Worm (Caenorhabditis elegans): Measurements from ENCODE around the gene marb-1.

Gene marb-1

DNA sequence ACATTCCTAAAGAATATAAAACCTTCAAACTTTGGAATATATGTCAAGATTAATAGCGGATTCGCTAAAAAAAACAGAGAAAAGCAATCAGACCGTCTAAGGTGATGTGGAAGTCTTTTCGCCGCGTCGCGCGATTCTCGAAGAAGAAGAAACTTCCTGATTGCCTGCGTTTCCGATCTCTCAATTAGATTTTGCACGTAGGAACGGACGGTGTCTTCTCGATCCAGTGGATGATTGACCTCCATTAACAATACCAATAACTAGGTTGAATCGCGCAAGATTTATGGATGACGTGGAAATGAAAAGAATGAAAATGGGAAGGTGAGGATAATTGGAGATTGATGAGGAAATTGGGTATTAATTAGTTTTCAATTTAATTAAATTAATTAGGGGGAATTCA lies 8.3 kb upstream of the marb-1 start:
- TF ChIP-seq skn-1 (tag; optimal IDR thresholded peaks at IDR 0.05) (no peak), unc-62 (GFP tag; optimal IDR thresholded peaks at IDR 0.05 in 1 of 2) (peak in 1 of 2 experiments; percentile 80), unc-62 (tag; optimal IDR thresholded peaks at IDR 0.05) (no peak), ama-1 (optimal IDR thresholded peaks at IDR 0.05) (peak; percentile 63), lin-1 (GFP tag; IDR thresholded peaks at IDR 0.05) (no peak), daf-12 (tag; optimal IDR thresholded peaks at IDR 0.05) (no peak), mxl-3 (GFP tag; optimal IDR thresholded peaks at IDR 0.05) (no peak), madf-5 (GFP tag; IDR thresholded peaks at IDR 0.05) (no peak), D1046.2 (GFP tag; IDR thresholded peaks at IDR 0.05) (no peak), Y48G9A.11 (GFP tag; IDR thresholded peaks at IDR 0.05) (no peak), snpc-4 (tag; optimal IDR thresholded peaks at IDR 0.05) (no peak), zip-11 (GFP tag; IDR thresholded peaks at IDR 0.05) (no peak), nhr-25 (tag; optimal IDR thresholded peaks at IDR 0.05; ENCODE audit: borderline replicate concordance, insufficient read depth) (peak; percentile 58), hlh-11 (tag; optimal IDR thresholded peaks at IDR 0.05) (peak; percentile 8), egl-27 (tag; optimal IDR thresholded peaks at IDR 0.05) (no peak), T26A8.4 (GFP tag; IDR thresholded peaks at IDR 0.05) (0 out of 2 replicates have a peak, but pooled peaks have one; percentile 34), nhr-237 (tag; optimal IDR thresholded peaks at IDR 0.05) (no peak), ztf-11 (tag; optimal IDR thresholded peaks at IDR 0.05) (no peak), zip-2 (tag; optimal IDR thresholded peaks at IDR 0.05) (no peak), F10B5.3 (tag; optimal IDR thresholded peaks at IDR 0.05) (no peak), nhr-111 (GFP tag; optimal IDR thresholded peaks at IDR 0.05) (no peak), pqm-1 (tag; optimal IDR thresholded peaks at IDR 0.05) (no peak), duxl-1 (tag; optimal IDR thresholded peaks at IDR 0.05; ENCODE audit: poor library complexity) (no peak), set-16 (GFP tag; IDR thresholded peaks at IDR 0.05) (no peak), F44E2.7 (GFP tag; IDR thresholded peaks at IDR 0.05) (no peak), nhr-11 (tag; optimal IDR thresholded peaks at IDR 0.05) (no peak), mdl-1 (tag; optimal IDR thresholded peaks at IDR 0.05) (no peak), gei-8 (GFP tag; optimal IDR thresholded peaks at IDR 0.05) (no peak), Y105C5A.15 (GFP tag; IDR thresholded peaks at IDR 0.05) (no peak), ztf-7 (tag; optimal IDR thresholded peaks at IDR 0.05) (no peak), tag-97 (GFP tag; IDR thresholded peaks at IDR 0.05) (no peak), lin-15B (tag; optimal IDR thresholded peaks at IDR 0.05) (no peak), sdz-12 (GFP tag; optimal IDR thresholded peaks at IDR 0.05) (no peak), nhr-28 (tag; optimal IDR thresholded peaks at IDR 0.05) (peak; percentile 22), lim-7 (GFP tag; IDR thresholded peaks at IDR 0.05) (no peak), dmd-9 (GFP tag; IDR thresholded peaks at IDR 0.05) (no peak), ZK337.2 (GFP tag; IDR thresholded peaks at IDR 0.05) (no peak), nhr-41 (GFP tag; IDR thresholded peaks at IDR 0.05) (no peak), nhr-10 (tag; optimal IDR thresholded peaks at IDR 0.05) (no peak), aly-2 (tag; optimal IDR thresholded peaks at IDR 0.05) (no peak), mdt-29 (GFP tag; IDR thresholded peaks at IDR 0.05) (no peak), unc-39 (tag; optimal IDR thresholded peaks at IDR 0.05) (no peak), zfp-3 (GFP tag; conservative IDR thresholded peaks at IDR 0.05) (no peak), ceh-32 (tag; optimal IDR thresholded peaks at IDR 0.05; ENCODE audit: poor library complexity) (no peak), php-3 (GFP tag; IDR thresholded peaks at IDR 0.05) (no peak), dmd-6 (GFP tag; IDR thresholded peaks at IDR 0.05) (no peak), vab-7 (GFP tag; IDR thresholded peaks at IDR 0.05) (no peak), ceh-20 (GFP tag; IDR thresholded peaks at IDR 0.05) (no peak)
